Worm (Caenorhabditis elegans) whole organism, young adult: ENCODE measurements around the gene C32D5.8.
A peak's percentile ranks its signal among the peaks of the same experiment; 100 is the strongest.

ENCODE experiments used
- B0019.2 ChIP-seq: fragments of 200-800 bp; sonication (Bioruptor generic); conservative IDR thresholded peaks from 2 replicates; pipeline ENCODE4 v1.3.6; 2022; ENCODE audit warnings: missing genetic modification reagents, missing genetic modification characterization, missing compliant biosample characterization
- B0035.1 ChIP-seq: sonication (generic microtip); optimal IDR thresholded peaks from 2 replicates; lab custom pipeline; 2016; ENCODE audit warnings: missing genetic modification characterization, mild to moderate bottlenecking, missing compliant biosample characterization, missing genotype, missing genetic modification reagents
- B0261.1 ChIP-seq: sonication (generic microtip); optimal IDR thresholded peaks from 2 replicates; lab custom pipeline; 2016; ENCODE audit warnings: mild to moderate bottlenecking, missing genetic modification characterization, moderate library complexity, missing compliant biosample characterization
- B0336.3 ChIP-seq: fragments of 200-800 bp; sonication (Bioruptor generic); IDR thresholded peaks from 2 replicates; pipeline ENCODE4 v1.3.6; 2022; ENCODE audit warnings: missing genetic modification characterization, missing compliant biosample characterization
- F22D6.2 ChIP-seq: sonication (generic microtip); optimal IDR thresholded peaks from 2 replicates; lab custom pipeline; 2016; ENCODE audit warnings: mild to moderate bottlenecking, missing genetic modification characterization, missing compliant biosample characterization
- F23B12.7 ChIP-seq: sonication (generic microtip); optimal IDR thresholded peaks from 2 replicates; lab custom pipeline; 2017; ENCODE audit warnings: missing genetic modification characterization, mild to moderate bottlenecking, missing compliant biosample characterization, antibody characterized with exemption, moderate library complexity; ENCODE audit not compliant: insufficient read depth
- F52B5.7 ChIP-seq: sonication (generic microtip); optimal IDR thresholded peaks from 2 replicates; lab custom pipeline; 2016; ENCODE audit warnings: mild to moderate bottlenecking, missing genetic modification characterization, missing compliant biosample characterization
- F55B11.4 ChIP-seq: sonication (generic microtip); optimal IDR thresholded peaks from 2 replicates; lab custom pipeline; 2016; ENCODE audit warnings: missing compliant biosample characterization, missing genetic modification characterization, borderline replicate concordance; ENCODE audit not compliant: insufficient read depth
- F57C9.4 ChIP-seq: sonication (generic microtip); optimal IDR thresholded peaks from 2 replicates; lab custom pipeline; 2017; ENCODE audit warnings: mild to moderate bottlenecking, missing genetic modification characterization, missing compliant biosample characterization
- K11D2.4 ChIP-seq: fragments of 200-800 bp; sonication (Bioruptor generic); IDR thresholded peaks from 2 replicates; pipeline ENCODE4 v1.3.6; 2022; ENCODE audit warnings: missing genetic modification reagents, missing genetic modification characterization, missing compliant biosample characterization
- T07F8.4 ChIP-seq: sonication (generic microtip); optimal IDR thresholded peaks from 2 replicates; lab custom pipeline; 2016; ENCODE audit warnings: mild to moderate bottlenecking, missing genetic modification characterization, moderate library complexity, missing compliant biosample characterization
- T26A5.8 ChIP-seq: sonication (generic microtip); optimal IDR thresholded peaks from 2 replicates; lab custom pipeline; 2016; ENCODE audit warnings: missing genetic modification characterization, missing compliant biosample characterization
- Y53F4B.3 ChIP-seq: fragments of 200-800 bp; sonication (Bioruptor generic); IDR thresholded peaks from 2 replicates; pipeline ENCODE4 v1.3.6; 2022; ENCODE audit warnings: missing genetic modification reagents, missing genetic modification characterization, missing compliant biosample characterization
- Y56A3A.18 ChIP-seq: fragments of 200-800 bp; sonication (Bioruptor generic); IDR thresholded peaks from 2 replicates; pipeline ENCODE4 v1.3.6; 2022; ENCODE audit warnings: missing genetic modification reagents, missing genetic modification characterization, missing compliant biosample characterization
- Y79H2A.3 ChIP-seq: fragments of 200-800 bp; sonication (Bioruptor generic); conservative IDR thresholded peaks from 2 replicates; pipeline ENCODE4 v1.3.6; 2022; ENCODE audit warnings: missing genetic modification reagents, missing genetic modification characterization, missing compliant biosample characterization
- athp-1 ChIP-seq: sonication (generic microtip); optimal IDR thresholded peaks from 2 replicates; lab custom pipeline; 2017; ENCODE audit warnings: mild to moderate bottlenecking, missing genetic modification characterization, missing compliant biosample characterization
- attf-6 ChIP-seq: fragments of 200-800 bp; sonication (Bioruptor generic); IDR thresholded peaks from 2 replicates; pipeline ENCODE4 v1.3.6; 2022; ENCODE audit warnings: missing genetic modification reagents, missing genetic modification characterization, missing compliant biosample characterization
- bed-2 ChIP-seq: fragments of 200-800 bp; sonication (Bioruptor generic); IDR thresholded peaks from 2 replicates; pipeline ENCODE4 v1.3.6; 2022; ENCODE audit warnings: missing genetic modification reagents, missing genetic modification characterization, missing compliant biosample characterization
- ccch-3 ChIP-seq: fragments of 200-800 bp; sonication (Bioruptor generic); optimal IDR thresholded peaks from 2 replicates; lab custom pipeline; 2018; ENCODE audit warnings: mild to moderate bottlenecking, missing genetic modification characterization, missing compliant biosample characterization
- cebp-1 ChIP-seq, 2 experiments: fragments of 200-800 bp in 1 of 2; sonication (Bioruptor generic) in 1 of 2; sonication (generic microtip) in 1 of 2; IDR thresholded peaks in 1 of 2; optimal IDR thresholded peaks in 1 of 2; 2 replicates each; pipeline versions ENCODE4 v1.3.6 to Lab custom; 2017 to 2022; ENCODE audit warnings: missing compliant biosample characterization in 2 of 2, missing genetic modification characterization in 2 of 2, mild to moderate bottlenecking in 1 of 2, missing genetic modification reagents in 1 of 2, moderate library complexity in 1 of 2
- ceh-40 ChIP-seq: fragments of 200-800 bp; sonication (Bioruptor generic); IDR thresholded peaks from 2 replicates; pipeline ENCODE4 v1.3.6; 2022; ENCODE audit warnings: missing genetic modification characterization, missing compliant biosample characterization
- ceh-58 ChIP-seq: fragments of 200-800 bp; sonication (Bioruptor generic); IDR thresholded peaks from 2 replicates; pipeline ENCODE4 v1.3.6; 2022; ENCODE audit warnings: missing genetic modification characterization, missing compliant biosample characterization
- ceh-79 ChIP-seq: sonication (generic microtip); optimal IDR thresholded peaks from 2 replicates; lab custom pipeline; 2017; ENCODE audit warnings: mild to moderate bottlenecking, missing genetic modification characterization, missing compliant biosample characterization
- ceh-91 ChIP-seq: fragments of 200-800 bp; sonication (Bioruptor generic); IDR thresholded peaks from 2 replicates; pipeline ENCODE4 v1.3.6; 2022; ENCODE audit warnings: missing genetic modification reagents, missing genetic modification characterization, missing compliant biosample characterization
- dpff-1 ChIP-seq: sonication (generic microtip); optimal IDR thresholded peaks from 2 replicates; lab custom pipeline; 2017; ENCODE audit warnings: mild to moderate bottlenecking, missing genetic modification characterization, missing compliant biosample characterization
- egl-18 ChIP-seq: fragments of 200-800 bp; sonication (Bioruptor generic); IDR thresholded peaks from 2 replicates; pipeline ENCODE4 v1.3.6; 2022; ENCODE audit warnings: missing genetic modification reagents, missing genetic modification characterization, missing compliant biosample characterization
- hmg-20 ChIP-seq: fragments of 200-800 bp; sonication (Bioruptor generic); IDR thresholded peaks from 2 replicates; pipeline ENCODE4 v1.3.6; 2022; ENCODE audit warnings: missing genetic modification reagents, missing genetic modification characterization, missing compliant biosample characterization
- hrde-1 ChIP-seq: sonication (generic microtip); optimal IDR thresholded peaks from 2 replicates; lab custom pipeline; 2016; ENCODE audit warnings: missing genetic modification characterization, mild to moderate bottlenecking, missing compliant biosample characterization, moderate library complexity, missing genotype, missing genetic modification reagents, borderline replicate concordance
- lag-1 ChIP-seq: fragments of 200-800 bp; sonication (Bioruptor generic); IDR thresholded peaks from 2 replicates; pipeline ENCODE4 v1.3.6; 2022; ENCODE audit warnings: missing genetic modification reagents, missing genetic modification characterization, missing compliant biosample characterization
- lin-26 ChIP-seq: fragments of 200-800 bp; sonication (Bioruptor generic); IDR thresholded peaks from 2 replicates; pipeline ENCODE4 v1.3.6; 2022; ENCODE audit warnings: missing genetic modification reagents, missing genetic modification characterization, missing compliant biosample characterization
- lir-1 ChIP-seq: fragments of 200-800 bp; sonication (Bioruptor generic); conservative IDR thresholded peaks from 2 replicates; pipeline ENCODE4 v1.3.6; 2022; ENCODE audit warnings: missing genetic modification reagents, missing genetic modification characterization, missing compliant biosample characterization
- mel-28 ChIP-seq: sonication (generic microtip); optimal IDR thresholded peaks from 2 replicates; lab custom pipeline; 2016; ENCODE audit warnings: borderline replicate concordance, mild to moderate bottlenecking, missing genetic modification characterization, missing compliant biosample characterization
- nfyb-1 ChIP-seq: fragments of 200-800 bp; sonication (Bioruptor generic); IDR thresholded peaks from 2 replicates; pipeline ENCODE4 v1.3.6; 2022; ENCODE audit warnings: missing genetic modification reagents, missing genetic modification characterization, missing compliant biosample characterization
- nhr-27 ChIP-seq: fragments of 200-800 bp; sonication (Bioruptor generic); optimal IDR thresholded peaks from 2 replicates; lab custom pipeline; 2018; ENCODE audit warnings: mild to moderate bottlenecking, missing genetic modification characterization, moderate library complexity, missing compliant biosample characterization
- nhr-80 ChIP-seq: sonication (generic microtip); optimal IDR thresholded peaks from 2 replicates; lab custom pipeline; 2016; ENCODE audit warnings: missing genetic modification characterization, missing compliant biosample characterization
- nhr-90 ChIP-seq: sonication (generic microtip); optimal IDR thresholded peaks from 2 replicates; lab custom pipeline; 2016; ENCODE audit warnings: missing genotype, mild to moderate bottlenecking, missing genetic modification characterization, missing compliant biosample characterization
- repo-1 ChIP-seq: sonication (generic microtip); optimal IDR thresholded peaks from 2 replicates; lab custom pipeline; 2017; ENCODE audit warnings: mild to moderate bottlenecking, missing genetic modification characterization, missing compliant biosample characterization
- sdz-38 ChIP-seq: sonication (generic microtip); optimal IDR thresholded peaks from 2 replicates; lab custom pipeline; 2016; ENCODE audit warnings: missing genotype, missing genetic modification characterization, missing compliant biosample characterization
- snpc-1.3 ChIP-seq: sonication (generic microtip); optimal IDR thresholded peaks from 2 replicates; lab custom pipeline; 2017; ENCODE audit warnings: missing genetic modification characterization, mild to moderate bottlenecking, missing compliant biosample characterization, antibody characterized with exemption, moderate library complexity, missing genotype, missing genetic modification reagents; ENCODE audit not compliant: insufficient read depth
- tlf-1 ChIP-seq: fragments of 200-800 bp; sonication (Bioruptor generic); optimal IDR thresholded peaks from 2 replicates; lab custom pipeline; 2018; ENCODE audit warnings: mild to moderate bottlenecking, missing genetic modification characterization, missing compliant biosample characterization
- ztf-18 ChIP-seq: sonication (generic microtip); optimal IDR thresholded peaks from 2 replicates; lab custom pipeline; 2016; ENCODE audit warnings: missing genotype, mild to moderate bottlenecking, missing genetic modification characterization, missing compliant biosample characterization
- ztf-26 ChIP-seq: sonication (generic microtip); optimal IDR thresholded peaks from 2 replicates; lab custom pipeline; 2017; ENCODE audit warnings: missing genetic modification characterization, missing compliant biosample characterization
- ztf-28 ChIP-seq: fragments of 200-800 bp; sonication (Bioruptor generic); IDR thresholded peaks from 2 replicates; pipeline ENCODE4 v1.3.6; 2022; ENCODE audit warnings: missing genetic modification reagents, missing genetic modification characterization, missing compliant biosample characterization
- ztf-6 ChIP-seq: fragments of 200-800 bp; sonication (Bioruptor generic); IDR thresholded peaks from 2 replicates; pipeline ENCODE4 v1.3.6; 2022; ENCODE audit warnings: missing genetic modification reagents, missing genetic modification characterization, missing compliant biosample characterization

C32D5.8 gene

ce11 chrII:6347341-6348118, 1.8 kb upstream of the C32D5.8 start, which contains the start of gene lgg-1 (continued):
- TF ChIP-seq F23B12.7 (tag; lab: Kevin White, UChicago): no peak
- TF ChIP-seq hmg-20 (GFP tag; lab: Robert Waterston, UW): peak; percentile 6; the same call in 1 of the 2 replicates
- TF ChIP-seq mel-28 (tag; lab: Kevin White, UChicago): no peak
- no peak for TF ChIP-seq ztf-28 (GFP tag; lab: Robert Waterston, UW)
- no peak for TF ChIP-seq ceh-91
- TF ChIP-seq T26A5.8 (tag; lab: Kevin White, UChicago): no peak
- TF ChIP-seq Y56A3A.18 (GFP tag; lab: Robert Waterston, UW): no peak
- peak; percentile 79 for TF ChIP-seq nfyb-1 (GFP tag; lab: Robert Waterston, UW)
- no peak for TF ChIP-seq B0035.1 (tag; lab: Kevin White, UChicago)
- 0 out of 2 replicates have a peak, but pooled peaks have one; percentile 28 for TF ChIP-seq egl-18 (GFP tag; lab: Robert Waterston, UW)
- TF ChIP-seq athp-1 (tag; lab: Kevin White, UChicago): peak; percentile 72
- TF ChIP-seq ceh-58 (GFP tag; lab: Robert Waterston, UW): no peak
- no peak for TF ChIP-seq sdz-38
- TF ChIP-seq ztf-6 (GFP tag; lab: Robert Waterston, UW): 0 out of 2 replicates have a peak, but pooled peaks have one; percentile 23
- TF ChIP-seq K11D2.4: no peak
- TF ChIP-seq F57C9.4: no peak
- TF ChIP-seq hrde-1 (tag; lab: Kevin White, UChicago): no peak
- no peak for TF ChIP-seq ceh-79 (tag; lab: Kevin White, UChicago)
- TF ChIP-seq nhr-90 (tag; lab: Kevin White, UChicago): peak; percentile 28
- TF ChIP-seq lir-1 (GFP tag; lab: Robert Waterston, UW): 0 out of 2 replicates have a peak, but pooled peaks have one; percentile 5
- TF ChIP-seq F55B11.4 (tag; lab: Kevin White, UChicago): no peak
- TF ChIP-seq ceh-40 (GFP tag; lab: Robert Waterston, UW): 0 out of 2 replicates have a peak, but pooled peaks have one; percentile 16
- TF ChIP-seq ztf-18 (tag; lab: Kevin White, UChicago): no peak
- TF ChIP-seq nhr-80 (tag; lab: Kevin White, UChicago): no peak
- TF ChIP-seq snpc-1.3: no peak
- TF ChIP-seq repo-1 (tag; lab: Kevin White, UChicago): no peak
- TF ChIP-seq F22D6.2 (tag; lab: Kevin White, UChicago): no peak
- TF ChIP-seq F52B5.7: peak; percentile 56
- TF ChIP-seq ztf-26 (tag; lab: Kevin White, UChicago): peak; percentile 21

DNA sequence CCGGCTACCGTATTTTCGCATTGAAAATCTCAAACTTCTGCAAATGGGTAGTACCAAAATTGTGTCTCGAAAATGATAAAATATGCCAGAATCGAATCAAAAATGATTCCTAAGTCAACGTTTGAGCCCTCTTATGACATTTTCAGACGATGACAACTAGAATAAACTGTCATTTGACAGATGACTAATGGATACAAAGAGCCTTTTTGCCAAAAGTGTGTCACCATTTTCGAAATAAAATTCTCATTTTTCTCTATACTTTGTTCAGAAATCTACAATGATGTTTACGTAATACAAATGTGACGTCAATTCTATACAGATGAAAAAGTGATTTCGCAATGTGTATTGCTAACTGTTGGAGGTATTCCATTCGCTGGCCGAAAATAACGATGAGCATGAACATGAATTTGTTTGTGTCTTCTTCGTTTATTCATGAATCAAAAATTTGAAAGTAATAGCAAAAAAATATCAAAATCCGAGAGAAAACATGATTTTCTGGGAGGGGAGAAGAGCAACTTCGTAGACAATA, 851 bp upstream of the C32D5.8 start:
- peak; percentile 86 for TF ChIP-seq F57C9.4
- TF ChIP-seq lag-1 (GFP tag; lab: Robert Waterston, UW): 0 out of 2 replicates have a peak, but pooled peaks have one; percentile 44
- TF ChIP-seq ceh-79 (tag; lab: Kevin White, UChicago): peak; percentile 74
- TF ChIP-seq bed-2: no peak
- peak; percentile 48 for TF ChIP-seq dpff-1 (tag; lab: Kevin White, UChicago)
- no peak; the same call in 1 of the 2 replicates for TF ChIP-seq Y79H2A.3 (GFP tag; lab: Robert Waterston, UW)
- peak; percentile 95 for TF ChIP-seq nfyb-1 (GFP tag; lab: Robert Waterston, UW)
- peak; percentile 75 for TF ChIP-seq mel-28 (tag; lab: Kevin White, UChicago)
- TF ChIP-seq tlf-1 (GFP tag; lab: Kevin White, UChicago): peak; percentile 82
- peak; percentile 18 for TF ChIP-seq B0261.1 (tag; lab: Kevin White, UChicago)
- TF ChIP-seq F52B5.7: peak; percentile 85
- TF ChIP-seq cebp-1 (GFP tag; IDR thresholded peaks at IDR 0.05; lab: Robert Waterston, UW): peak; percentile 98
- peak; percentile 98 for TF ChIP-seq cebp-1 (tag; optimal IDR thresholded peaks at IDR 0.05; lab: Kevin White, UChicago)
- TF ChIP-seq attf-6 (GFP tag; lab: Robert Waterston, UW): 0 out of 2 replicates have a peak, but pooled peaks have one; percentile 53
- TF ChIP-seq Y53F4B.3 (GFP tag; lab: Robert Waterston, UW): no peak
- TF ChIP-seq nhr-27 (tag; lab: Kevin White, UChicago): no peak
- TF ChIP-seq B0336.3 (GFP tag; lab: Robert Waterston, UW): peak; percentile 94
- no peak for TF ChIP-seq snpc-1.3
- no peak for TF ChIP-seq B0019.2 (GFP tag; lab: Robert Waterston, UW)
- peak; percentile 62; the same call in 1 of the 2 replicates for TF ChIP-seq lin-26
- TF ChIP-seq T07F8.4 (tag; lab: Kevin White, UChicago): no peak
- TF ChIP-seq ccch-3 (GFP tag; lab: Kevin White, UChicago): no peak
- TF ChIP-seq nhr-90 (tag; lab: Kevin White, UChicago): peak; percentile 13
